Worm (Caenorhabditis elegans): ENCODE results near the gene ins-17.

The ins-17 gene

ce11 chrIII:4476806-4477205 lies 566 bp downstream of the ins-17 start:
- TF ChIP-seq hpl-2 (GFP tag; optimal IDR thresholded peaks at IDR 0.05) = no peak
- TF ChIP-seq lsy-2 (tag; optimal IDR thresholded peaks at IDR 0.05) = peak in 1 of 2 experiments; percentile 14

- no peak for TF ChIP-seq elt-3 (tag; optimal IDR thresholded peaks at IDR 0.05)
- no peak for TF ChIP-seq lin-15B (tag; optimal IDR thresholded peaks at IDR 0.05)
- TF ChIP-seq ama-1 (optimal IDR thresholded peaks at IDR 0.05) = no peak
- TF ChIP-seq ceh-63 (GFP tag; optimal IDR thresholded peaks at IDR 0.05) = no peak
- no peak for TF ChIP-seq ceh-8 (GFP tag; optimal IDR thresholded peaks at IDR 0.05)
Observed at ce11 chrIII:4476313-4476712, 1.1 kb downstream of the ins-17 start.

- TF ChIP-seq aly-2 (tag; optimal IDR thresholded peaks at IDR 0.05) (peak; percentile 97), lir-3 (tag; optimal IDR thresholded peaks at IDR 0.05; ENCODE audit: poor library complexity) (peak; percentile 94), zag-1 (tag; optimal IDR thresholded peaks at IDR 0.05) (peak; percentile 59), ceh-63 (GFP tag; optimal IDR thresholded peaks at IDR 0.05) (peak; percentile 91), lin-35 (GFP tag; optimal IDR thresholded peaks at IDR 0.05) (peak; percentile 96 to 97), snpc-4 (tag; optimal IDR thresholded peaks at IDR 0.05) (peak; percentile 92), mab-9 (GFP tag; IDR thresholded peaks at IDR 0.05) (peak; percentile 98), ceh-8 (GFP tag; optimal IDR thresholded peaks at IDR 0.05) (peak; percentile 96), aha-1 (tag; optimal IDR thresholded peaks at IDR 0.05) (peak; percentile 91), hlh-17 (GFP tag; optimal IDR thresholded peaks at IDR 0.05; ENCODE audit: borderline replicate concordance) (no peak), elt-3 (tag; optimal IDR thresholded peaks at IDR 0.05) (peak; percentile 93 to 99 (median 98)), vab-15 (tag; optimal IDR thresholded peaks at IDR 0.05) (peak; percentile 96), grh-1 (GFP tag; IDR thresholded peaks at IDR 0.05) (peak; percentile 96), lin-39 (tag; optimal IDR thresholded peaks at IDR 0.05) (peak; percentile 97), sptf-1 (tag; optimal IDR thresholded peaks at IDR 0.05) (no peak), unc-62 (GFP tag; optimal IDR thresholded peaks at IDR 0.05) (peak; percentile 63), hpl-2 (GFP tag; optimal IDR thresholded peaks at IDR 0.05) (peak; percentile 94), ztf-11 (tag; optimal IDR thresholded peaks at IDR 0.05) (peak in 1 of 2 experiments; percentile 98), ces-1 (GFP tag; optimal IDR thresholded peaks at IDR 0.05) (peak; percentile 67), lin-14 (GFP tag; optimal IDR thresholded peaks at IDR 0.05) (peak; percentile 99), egl-27 (tag; optimal IDR thresholded peaks at IDR 0.05) (peak; percentile 77 to 81), swsn-7 (tag; optimal IDR thresholded peaks at IDR 0.05) (peak; percentile 99), nhr-71 (tag; optimal IDR thresholded peaks at IDR 0.05) (peak; percentile 99), nhr-11 (tag; optimal IDR thresholded peaks at IDR 0.05) (peak; percentile 94), nhr-20 (tag; optimal IDR thresholded peaks at IDR 0.05) (peak; percentile 99), efl-1 (optimal IDR thresholded peaks at IDR 0.05) (peak; percentile 96 to 97), efl-1 (GFP tag; optimal IDR thresholded peaks at IDR 0.05 in 1 of 2) (peak; percentile 91 to 99), nhr-19 (GFP tag; conservative IDR thresholded peaks at IDR 0.05) (peak; percentile 99), nhr-85 (tag) (peak; percentile 99), tbx-2 (tag; optimal IDR thresholded peaks at IDR 0.05) (peak; percentile 99), nhr-12 (tag; optimal IDR thresholded peaks at IDR 0.05) (peak; percentile 50), jun-1 (tag; optimal IDR thresholded peaks at IDR 0.05) (peak; percentile 98), isw-1 (GFP tag; IDR thresholded peaks at IDR 0.05) (peak; percentile 99), blmp-1 (tag; optimal IDR thresholded peaks at IDR 0.05) (peak; percentile 87), lin-13 (GFP tag; optimal IDR thresholded peaks at IDR 0.05) (peak; percentile 98), fkh-8 (tag; optimal IDR thresholded peaks at IDR 0.05) (peak; percentile 99), rnt-1 (tag; optimal IDR thresholded peaks at IDR 0.05) (peak; percentile 99), nhr-76 (tag; optimal IDR thresholded peaks at IDR 0.05) (peak; percentile 68), unc-98 (GFP tag; IDR thresholded peaks at IDR 0.05) (peak; percentile 92), xbp-1 (tag; optimal IDR thresholded peaks at IDR 0.05) (peak; percentile 99), C04F5.9 (tag; optimal IDR thresholded peaks at IDR 0.05) (peak; percentile 97), nhr-47 (tag; optimal IDR thresholded peaks at IDR 0.05) (peak; percentile 99), nhr-84 (tag; optimal IDR thresholded peaks at IDR 0.05) (peak; percentile 74), lsy-2 (tag; optimal IDR thresholded peaks at IDR 0.05) (peak; percentile 100), alr-1 (tag; optimal IDR thresholded peaks at IDR 0.05; ENCODE audit: borderline replicate concordance) (no peak), tlp-1 (tag; optimal IDR thresholded peaks at IDR 0.05) (no peak), lin-15B (tag; optimal IDR thresholded peaks at IDR 0.05) (peak; percentile 94)
Observed at ce11 chrIII:4475428-4475968, 1.9 kb downstream of the ins-17 start, which contains the start of gene rps-1. rps-1 (plus strand) TSS chrIII:4475918.

Data from whole organism, L1 larva.